Fruit fly (Drosophila melanogaster) whole organism, embryonic: ENCODE measurements around the gene CG43800.
A peak's percentile ranks its signal among the peaks of the same experiment; 100 is the strongest.

Experiments
- Atf3 ChIP-seq: fragments of 200-800 bp; sonication (Bioruptor generic); optimal IDR thresholded peaks from 3 replicates; lab custom pipeline; 2016; ENCODE audit warnings: missing biosample characterization, missing genetic modification characterization
- CG10565 ChIP-seq: fragments of 200-800 bp; sonication (Bioruptor generic); optimal IDR thresholded peaks from 3 replicates; lab custom pipeline; 2016; ENCODE audit warnings: missing biosample characterization, mild to moderate bottlenecking, missing genetic modification characterization
- CG11560 ChIP-seq: fragments of 200-800 bp; sonication (Bioruptor generic); IDR thresholded peaks from 3 replicates; pipeline ENCODE4 v1.3.6; 2022; ENCODE audit warnings: missing biosample characterization, missing genetic modification characterization
- CG12769 ChIP-seq: fragments of 200-800 bp; sonication (Bioruptor generic); optimal IDR thresholded peaks from 2 replicates; lab custom pipeline; 2019; ENCODE audit warnings: missing biosample characterization, mild to moderate bottlenecking, missing genetic modification characterization, moderate library complexity
- CG14441 ChIP-seq: fragments of 200-800 bp; sonication (Bioruptor generic); IDR thresholded peaks from 2 replicates; pipeline ENCODE4 v1.3.6; 2022; ENCODE audit warnings: missing biosample characterization, missing genetic modification characterization
- CG15601 ChIP-seq: fragments of 200-800 bp; sonication (Bioruptor generic); optimal IDR thresholded peaks from 3 replicates; lab custom pipeline; 2019; ENCODE audit warnings: missing biosample characterization, mild to moderate bottlenecking, missing genetic modification characterization, moderate library complexity
- CG16815 ChIP-seq: fragments of 200-800 bp; sonication (Bioruptor generic); optimal IDR thresholded peaks from 3 replicates; lab custom pipeline; 2017; ENCODE audit warnings: missing biosample characterization, mild to moderate bottlenecking, missing genetic modification characterization
- CG18262 ChIP-seq: fragments of 200-800 bp; optimal IDR thresholded peaks from 3 replicates; lab custom pipeline; 2019; ENCODE audit warnings: missing biosample characterization, mild to moderate bottlenecking, missing genetic modification characterization, moderate library complexity
- CG2120 ChIP-seq: fragments of 200-800 bp; sonication (Bioruptor generic); optimal IDR thresholded peaks from 3 replicates; lab custom pipeline; 2016; ENCODE audit warnings: missing biosample characterization, missing genetic modification characterization
- CG2712 ChIP-seq: fragments of 200-800 bp; optimal IDR thresholded peaks from 3 replicates; lab custom pipeline; 2019; ENCODE audit warnings: missing biosample characterization, mild to moderate bottlenecking, missing genetic modification characterization, moderate library complexity
- CG2875 ChIP-seq: fragments of 200-800 bp; sonication (Bioruptor generic); optimal IDR thresholded peaks from 2 replicates; lab custom pipeline; 2017; ENCODE audit warnings: missing biosample characterization, mild to moderate bottlenecking, missing genetic modification characterization, missing genetic modification reagents
- CG43689 ChIP-seq: fragments of 200-800 bp; sonication (Bioruptor generic); IDR thresholded peaks from 2 replicates; pipeline ENCODE4 v1.3.6; 2022; ENCODE audit warnings: missing biosample characterization, missing genetic modification characterization
- CG4424 ChIP-seq: fragments of 200-800 bp; sonication (Bioruptor generic); optimal IDR thresholded peaks from 3 replicates; lab custom pipeline; 2016; ENCODE audit warnings: missing biosample characterization, missing genetic modification characterization
- CG4854 ChIP-seq: fragments of 200-800 bp; sonication (Bioruptor generic); optimal IDR thresholded peaks from 2 replicates; lab custom pipeline; 2016; ENCODE audit warnings: missing biosample characterization, missing genetic modification characterization, inconsistent platforms
- CG9727 ChIP-seq: fragments of 200-800 bp; sonication (Bioruptor generic); optimal IDR thresholded peaks from 3 replicates; lab custom pipeline; 2017; ENCODE audit warnings: missing biosample characterization, mild to moderate bottlenecking, missing genetic modification characterization
- CoRest ChIP-seq: fragments of 200-800 bp; sonication (Bioruptor generic); optimal IDR thresholded peaks from 3 replicates; lab custom pipeline; 2018; ENCODE audit warnings: missing biosample characterization, mild to moderate bottlenecking, missing genetic modification characterization, moderate library complexity
- Dref ChIP-seq: fragments of 200-800 bp; sonication (Bioruptor generic); IDR thresholded peaks from 2 replicates; pipeline ENCODE4 v1.3.6; 2022; ENCODE audit warnings: missing biosample characterization, missing genetic modification characterization
- HLHmδ ChIP-seq: fragments of 200-800 bp; sonication (Bioruptor generic); optimal IDR thresholded peaks from 2 replicates; lab custom pipeline; 2018; ENCODE audit warnings: missing biosample characterization, mild to moderate bottlenecking, missing genetic modification characterization, moderate library complexity
- Hey ChIP-seq: fragments of 200-800 bp; sonication (Bioruptor generic); optimal IDR thresholded peaks from 3 replicates; lab custom pipeline; 2018; ENCODE audit warnings: missing biosample characterization, mild to moderate bottlenecking, missing genetic modification characterization
- Hr3 ChIP-seq: fragments of 200-800 bp; sonication (Bioruptor generic); optimal IDR thresholded peaks from 3 replicates; lab custom pipeline; 2016; ENCODE audit warnings: missing biosample characterization, missing genetic modification characterization
- Kr ChIP-seq: fragments of 200-800 bp; sonication (Bioruptor generic); optimal IDR thresholded peaks from 2 replicates; lab custom pipeline; 2017; ENCODE audit warnings: missing biosample characterization, mild to moderate bottlenecking, missing genetic modification characterization
- Med ChIP-seq: fragments of 200-800 bp; sonication (Bioruptor generic); peaks from one replicate; lab custom pipeline; 2016; ENCODE audit warnings: missing biosample characterization, missing genetic modification characterization, mild to moderate bottlenecking, inconsistent platforms, moderate library complexity
- NC2β ChIP-seq: fragments of 200-800 bp; sonication (Bioruptor generic); optimal IDR thresholded peaks from 2 replicates; lab custom pipeline; 2016; ENCODE audit warnings: missing biosample characterization, missing genetic modification characterization
- Ptx1 ChIP-seq: fragments of 200-800 bp; sonication (Bioruptor generic); IDR thresholded peaks from 2 replicates; pipeline ENCODE4 v1.3.6; 2022; ENCODE audit warnings: missing biosample characterization, missing genetic modification characterization
- Side ChIP-seq: fragments of 200-800 bp; sonication (Bioruptor generic); optimal IDR thresholded peaks from 2 replicates; lab custom pipeline; 2016; ENCODE audit warnings: missing biosample characterization, missing genetic modification characterization
- Sox102F ChIP-seq: fragments of 200-800 bp; sonication (Bioruptor generic); optimal IDR thresholded peaks from 2 replicates; lab custom pipeline; 2018; ENCODE audit warnings: missing biosample characterization, mild to moderate bottlenecking, missing genetic modification characterization, moderate library complexity
- Xrp1 ChIP-seq: fragments of 200-800 bp; sonication (Bioruptor generic); IDR thresholded peaks from 2 replicates; pipeline ENCODE4 v1.3.6; 2022; ENCODE audit warnings: missing biosample characterization, missing genetic modification characterization
- YL-1 ChIP-seq: fragments of 200-800 bp; sonication (Bioruptor generic); optimal IDR thresholded peaks from 3 replicates; lab custom pipeline; 2017; ENCODE audit warnings: missing biosample characterization, mild to moderate bottlenecking, missing genetic modification characterization
- az2 ChIP-seq: fragments of 200-800 bp; sonication (Bioruptor generic); optimal IDR thresholded peaks from 3 replicates; lab custom pipeline; 2016; ENCODE audit warnings: missing biosample characterization, missing genetic modification characterization
- bcd ChIP-seq: fragments of 200-800 bp; sonication (Bioruptor generic); optimal IDR thresholded peaks from 2 replicates; lab custom pipeline; 2017; ENCODE audit warnings: missing biosample characterization, mild to moderate bottlenecking, missing genetic modification characterization
- bowl ChIP-seq: fragments of 200-800 bp; sonication (Bioruptor generic); IDR thresholded peaks from 2 replicates; pipeline ENCODE4 v1.3.6; 2022; ENCODE audit warnings: missing biosample characterization, missing genetic modification characterization
- bsh ChIP-seq, 2 experiments: fragments of 200-800 bp; sonication (Bioruptor generic); optimal IDR thresholded peaks; 2 replicates each; lab custom pipeline; 2017 to 2018; ENCODE audit warnings: mild to moderate bottlenecking in 2 of 2, missing biosample characterization in 2 of 2, missing genetic modification characterization in 2 of 2, moderate library complexity in 1 of 2
- chn ChIP-seq: fragments of 200-800 bp; sonication (Bioruptor generic); optimal IDR thresholded peaks from 2 replicates; lab custom pipeline; 2016; ENCODE audit warnings: missing biosample characterization, missing genetic modification characterization
- dmrt11E ChIP-seq: fragments of 200-800 bp; sonication (Bioruptor generic); optimal IDR thresholded peaks from 3 replicates; lab custom pipeline; 2018; ENCODE audit warnings: missing biosample characterization, mild to moderate bottlenecking, missing genetic modification characterization, moderate library complexity
- dpn ChIP-seq, 2 experiments: fragments of 200-800 bp; sonication (Bioruptor generic); optimal IDR thresholded peaks; 3 replicates each; lab custom pipeline; 2016; ENCODE audit warnings: missing biosample characterization in 2 of 2, missing genetic modification characterization in 2 of 2
- ems ChIP-seq: fragments of 200-800 bp; sonication (Bioruptor generic); optimal IDR thresholded peaks from 3 replicates; lab custom pipeline; 2016; ENCODE audit warnings: missing biosample characterization, missing genetic modification characterization
- ewg ChIP-seq: fragments of 200-800 bp; sonication (Bioruptor generic); optimal IDR thresholded peaks from 3 replicates; lab custom pipeline; 2017; ENCODE audit warnings: mild to moderate bottlenecking, missing biosample characterization, missing genetic modification reagents, missing genetic modification characterization
- fd96Cb ChIP-seq: fragments of 200-800 bp; sonication (Bioruptor generic); optimal IDR thresholded peaks from 2 replicates; lab custom pipeline; 2018; ENCODE audit warnings: missing biosample characterization, mild to moderate bottlenecking, missing genetic modification characterization, moderate library complexity
- jumu ChIP-seq: fragments of 200-800 bp; sonication (Bioruptor generic); optimal IDR thresholded peaks from 3 replicates; lab custom pipeline; 2016; ENCODE audit warnings: missing biosample characterization, missing genetic modification characterization
- ken ChIP-seq: fragments of 200-800 bp; sonication (Bioruptor generic); IDR thresholded peaks from 3 replicates; pipeline ENCODE4 v1.3.6; 2022; ENCODE audit warnings: missing biosample characterization, missing genetic modification characterization
- lola ChIP-seq, 3 experiments: fragments of >200 bp in 2 of 3; fragments of 200-800 bp in 1 of 3; sonication (Bioruptor generic) in 1 of 3; optimal IDR thresholded peaks; 2 replicates each; lab custom pipeline; 2017 to 2019; ENCODE audit warnings: missing biosample characterization in 3 of 3, missing genetic modification characterization in 3 of 3, mild to moderate bottlenecking in 1 of 3, moderate library complexity in 1 of 3
- oc ChIP-seq: fragments of 200-800 bp; sonication (Bioruptor generic); optimal IDR thresholded peaks from 2 replicates; lab custom pipeline; 2018; ENCODE audit warnings: missing biosample characterization, mild to moderate bottlenecking, missing genetic modification characterization, moderate library complexity
- pho ChIP-seq: fragments of 200-800 bp; sonication (Bioruptor generic); optimal IDR thresholded peaks from 2 replicates; lab custom pipeline; 2016; ENCODE audit warnings: missing biosample characterization, missing genetic modification characterization
- phol ChIP-seq: fragments of 200-800 bp; sonication (Bioruptor generic); optimal IDR thresholded peaks from 3 replicates; lab custom pipeline; 2018; ENCODE audit warnings: missing biosample characterization, mild to moderate bottlenecking, missing genetic modification characterization, moderate library complexity
- pnt ChIP-seq: fragments of 200-800 bp; sonication (Bioruptor generic); optimal IDR thresholded peaks from 3 replicates; lab custom pipeline; 2016; ENCODE audit warnings: missing biosample characterization, missing genetic modification characterization
- pum ChIP-seq: fragments of 200-800 bp; sonication (Bioruptor generic); optimal IDR thresholded peaks from 2 replicates; lab custom pipeline; 2016; ENCODE audit warnings: missing biosample characterization, missing genetic modification characterization
- sisA ChIP-seq: fragments of 200-800 bp; sonication (Bioruptor generic); IDR thresholded peaks from 2 replicates; pipeline ENCODE4 v1.3.6; 2022; ENCODE audit warnings: missing biosample characterization, missing genetic modification characterization
- sqz ChIP-seq: fragments of 200-800 bp; sonication (Bioruptor generic); optimal IDR thresholded peaks from 3 replicates; lab custom pipeline; 2018; ENCODE audit warnings: missing biosample characterization, mild to moderate bottlenecking, missing genetic modification characterization
- trem ChIP-seq: fragments of 200-800 bp; optimal IDR thresholded peaks from 3 replicates; lab custom pipeline; 2019; ENCODE audit warnings: missing biosample characterization, mild to moderate bottlenecking, missing genetic modification characterization, moderate library complexity
- tx ChIP-seq: fragments of 200-800 bp; sonication (Bioruptor generic); optimal IDR thresholded peaks from 2 replicates; lab custom pipeline; 2016; ENCODE audit warnings: missing biosample characterization, missing genetic modification characterization
- vvl ChIP-seq: fragments of 200-800 bp; sonication (Bioruptor generic); IDR thresholded peaks from 2 replicates; pipeline ENCODE4 v1.3.6; 2022; ENCODE audit warnings: missing biosample characterization, missing genetic modification characterization

Gene CG43800

DNA sequence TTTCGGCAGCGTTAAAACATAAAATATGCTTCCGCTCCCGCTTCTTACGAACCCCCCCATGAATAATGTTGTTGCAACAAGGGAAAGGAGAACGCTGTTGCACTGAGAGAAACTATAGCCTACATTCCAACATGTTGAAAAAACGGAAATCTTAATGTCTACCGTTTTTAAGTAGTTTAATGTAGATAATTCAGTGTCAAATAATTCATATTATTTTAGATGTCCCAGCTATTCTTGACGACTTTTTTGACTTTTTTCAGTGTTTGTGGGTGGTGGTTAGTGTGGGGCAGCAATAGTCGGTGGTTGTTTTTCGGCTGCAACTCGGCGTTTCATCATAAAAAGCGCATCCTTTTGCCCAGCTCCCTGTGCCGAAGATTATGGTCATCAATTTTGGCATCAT, 29.4 kb upstream of the CG43800 start (continued):
- peak; percentile 13 for TF ChIP-seq CG4854 (GFP tag; lab: Kevin White, UChicago)
- peak; percentile 35 for TF ChIP-seq Kr (GFP tag; lab: Kevin White, UChicago)
- peak; percentile 40 for TF ChIP-seq CG4424 (GFP tag; lab: Kevin White, UChicago)
- TF ChIP-seq ewg = peak; percentile 39
- peak in 1 of 2 experiments; percentile 87 for TF ChIP-seq bsh (GFP tag; optimal IDR thresholded peaks at IDR 0.05; lab: Kevin White, UChicago)
- peak; percentile 32 for TF ChIP-seq CG16815 (GFP tag; lab: Kevin White, UChicago)
- TF ChIP-seq ken = peak; percentile 47; the same call in 1 of the 3 replicates
- peak; percentile 66 for TF ChIP-seq sisA (GFP tag; lab: Robert Waterston, UW)
- TF ChIP-seq trem = peak; percentile 52
- TF ChIP-seq dpn (GFP tag; optimal IDR thresholded peaks at IDR 0.05; lab: Kevin White, UChicago) = peak; percentile 37 to 45
- peak; percentile 48 for TF ChIP-seq pum (GFP tag; lab: Kevin White, UChicago)
- no peak for TF ChIP-seq pho (GFP tag; lab: Kevin White, UChicago)
- TF ChIP-seq CoRest (tag; lab: Kevin White, UChicago) = peak; percentile 36
- peak; percentile 79 for TF ChIP-seq CG2712 (tag; lab: Kevin White, UChicago)
- TF ChIP-seq Xrp1 (GFP tag; lab: Robert Waterston, UW) = peak; percentile 84
- TF ChIP-seq oc (tag; lab: Kevin White, UChicago) = peak; percentile 46
- TF ChIP-seq Med = peak; percentile 90
- TF ChIP-seq jumu (GFP tag; lab: Kevin White, UChicago) = peak; percentile 26
- TF ChIP-seq CG12769 (tag; lab: Kevin White, UChicago) = peak; percentile 29
- peak; percentile 26 for TF ChIP-seq NC2β (GFP tag; lab: Kevin White, UChicago)
- TF ChIP-seq CG15601 (tag; lab: Kevin White, UChicago) = peak; percentile 60
- TF ChIP-seq Dref = no peak
- TF ChIP-seq Hr3 (GFP tag; lab: Kevin White, UChicago) = peak; percentile 61
- TF ChIP-seq Ptx1 (GFP tag; lab: Robert Waterston, UW) = peak; percentile 65
- no peak for TF ChIP-seq CG14441
- TF ChIP-seq vvl (GFP tag; lab: Robert Waterston, UW) = peak; percentile 81
- peak; percentile 64 for TF ChIP-seq az2 (GFP tag; lab: Kevin White, UChicago)
- TF ChIP-seq HLHmδ = no peak
- no peak for TF ChIP-seq YL-1 (GFP tag; lab: Kevin White, UChicago)
- TF ChIP-seq Side (GFP tag; lab: Kevin White, UChicago) = peak; percentile 23
- TF ChIP-seq lola (GFP tag; optimal IDR thresholded peaks at IDR 0.05; lab: Kevin White, UChicago) = peak in 1 of 3 experiments; percentile 72
- TF ChIP-seq bcd = peak; percentile 32
- peak; percentile 43 for TF ChIP-seq ems
- peak; percentile 46 for TF ChIP-seq CG9727 (GFP tag; lab: Kevin White, UChicago)
- TF ChIP-seq CG2875 (GFP tag; lab: Kevin White, UChicago) = peak; percentile 58
- TF ChIP-seq tx (GFP tag; lab: Kevin White, UChicago) = no peak
- TF ChIP-seq CG10565 (GFP tag; lab: Kevin White, UChicago) = no peak
- TF ChIP-seq dmrt11E (tag; lab: Kevin White, UChicago) = peak; percentile 71
- TF ChIP-seq phol (tag; lab: Kevin White, UChicago) = peak; percentile 70
- TF ChIP-seq Atf3 (GFP tag; lab: Kevin White, UChicago) = peak; percentile 31
- peak; percentile 62 for TF ChIP-seq fd96Cb (tag; lab: Kevin White, UChicago)
- TF ChIP-seq chn (GFP tag; lab: Kevin White, UChicago) = peak; percentile 43
- TF ChIP-seq bowl (GFP tag; lab: Robert Waterston, UW) = no peak
- TF ChIP-seq Hey (tag; lab: Kevin White, UChicago) = no peak
- peak; percentile 44 for TF ChIP-seq pnt (GFP tag; lab: Kevin White, UChicago)
- no peak for TF ChIP-seq CG43689
- TF ChIP-seq CG18262 (tag; lab: Kevin White, UChicago) = peak; percentile 79
- TF ChIP-seq CG11560 (tag; lab: Robert Waterston, UW) = no peak
- TF ChIP-seq sqz (GFP tag; lab: Kevin White, UChicago) = no peak
- TF ChIP-seq CG2120 (GFP tag; lab: Kevin White, UChicago) = peak; percentile 32
- TF ChIP-seq Sox102F (GFP tag; lab: Kevin White, UChicago) = peak; percentile 75
